Fruit fly (Drosophila melanogaster): ENCODE measurements around the gene CG14137.

- TF ChIP-seq Abd-B (GFP tag; optimal IDR thresholded peaks at IDR 0.05) (no peak), CG9705 (GFP tag; optimal IDR thresholded peaks at IDR 0.05) (no peak), psq (GFP tag; optimal IDR thresholded peaks at IDR 0.05) (no peak), CrebA (GFP tag; optimal IDR thresholded peaks at IDR 0.05; ENCODE audit: borderline replicate concordance) (no peak), Rel (GFP tag; optimal IDR thresholded peaks at IDR 0.05) (no peak), Rel (tag; optimal IDR thresholded peaks at IDR 0.05) (no peak), usp (GFP tag; optimal IDR thresholded peaks at IDR 0.05) (no peak), br (GFP tag; optimal IDR thresholded peaks at IDR 0.05) (no peak), Dfd (GFP tag; optimal IDR thresholded peaks at IDR 0.05) (no peak), Sp1 (GFP tag; optimal IDR thresholded peaks at IDR 0.05) (no peak), dmrt93B (GFP tag; optimal IDR thresholded peaks at IDR 0.05) (no peak)
Measured at dm6 chr3L:11556637-11557036, 43.2 kb downstream of the CG14137 start.
